Worm (Caenorhabditis elegans) whole organism, young adult: ENCODE results near the gene cpr-6.

Experiments used
- B0019.2 ChIP-seq: fragments of 200-800 bp; sonication (Bioruptor generic); conservative IDR thresholded peaks from 2 replicates; pipeline ENCODE4 v1.3.6; 2022; ENCODE audit warnings: missing genetic modification reagents, missing genetic modification characterization, missing compliant biosample characterization
- B0035.1 ChIP-seq: sonication (generic microtip); optimal IDR thresholded peaks from 2 replicates; lab custom pipeline; 2016; ENCODE audit warnings: missing genetic modification characterization, mild to moderate bottlenecking, missing compliant biosample characterization, missing genotype, missing genetic modification reagents
- F10E7.11 ChIP-seq: sonication (generic microtip); optimal IDR thresholded peaks from 2 replicates; lab custom pipeline; 2017; ENCODE audit warnings: mild to moderate bottlenecking, missing genetic modification characterization, moderate library complexity, missing compliant biosample characterization
- F22D6.2 ChIP-seq: sonication (generic microtip); optimal IDR thresholded peaks from 2 replicates; lab custom pipeline; 2016; ENCODE audit warnings: mild to moderate bottlenecking, missing genetic modification characterization, missing compliant biosample characterization
- F52B5.7 ChIP-seq: sonication (generic microtip); optimal IDR thresholded peaks from 2 replicates; lab custom pipeline; 2016; ENCODE audit warnings: mild to moderate bottlenecking, missing genetic modification characterization, missing compliant biosample characterization
- F55B11.4 ChIP-seq: sonication (generic microtip); optimal IDR thresholded peaks from 2 replicates; lab custom pipeline; 2016; ENCODE audit warnings: missing compliant biosample characterization, missing genetic modification characterization, borderline replicate concordance; ENCODE audit not compliant: insufficient read depth
- T07F8.4 ChIP-seq: sonication (generic microtip); optimal IDR thresholded peaks from 2 replicates; lab custom pipeline; 2016; ENCODE audit warnings: mild to moderate bottlenecking, missing genetic modification characterization, moderate library complexity, missing compliant biosample characterization
- Y67H2A.10 ChIP-seq: fragments of 200-800 bp; sonication (Bioruptor generic); conservative IDR thresholded peaks from 2 replicates; pipeline ENCODE4 v1.3.6; 2022; ENCODE audit warnings: missing genetic modification reagents, missing genetic modification characterization, missing compliant biosample characterization
- ZK185.1 ChIP-seq: sonication (generic microtip); optimal IDR thresholded peaks from 2 replicates; lab custom pipeline; 2016; ENCODE audit warnings: mild to moderate bottlenecking, missing genetic modification characterization, missing compliant biosample characterization; ENCODE audit not compliant: poor library complexity, severe bottlenecking
- aptf-3 ChIP-seq: fragments of 200-800 bp; sonication (Bioruptor generic); IDR thresholded peaks from 2 replicates; pipeline ENCODE4 v1.3.6; 2022; ENCODE audit warnings: missing genetic modification characterization, missing compliant biosample characterization
- attf-6 ChIP-seq: fragments of 200-800 bp; sonication (Bioruptor generic); IDR thresholded peaks from 2 replicates; pipeline ENCODE4 v1.3.6; 2022; ENCODE audit warnings: missing genetic modification reagents, missing genetic modification characterization, missing compliant biosample characterization
- ccch-3 ChIP-seq: fragments of 200-800 bp; sonication (Bioruptor generic); optimal IDR thresholded peaks from 2 replicates; lab custom pipeline; 2018; ENCODE audit warnings: mild to moderate bottlenecking, missing genetic modification characterization, missing compliant biosample characterization
- cebp-1 ChIP-seq, 2 experiments: fragments of 200-800 bp in 1 of 2; sonication (Bioruptor generic) in 1 of 2; sonication (generic microtip) in 1 of 2; IDR thresholded peaks in 1 of 2; optimal IDR thresholded peaks in 1 of 2; 2 replicates each; pipeline versions ENCODE4 v1.3.6 to Lab custom; 2017 to 2022; ENCODE audit warnings: missing compliant biosample characterization in 2 of 2, missing genetic modification characterization in 2 of 2, mild to moderate bottlenecking in 1 of 2, missing genetic modification reagents in 1 of 2, moderate library complexity in 1 of 2
- cebp-2 ChIP-seq: fragments of 200-800 bp; sonication (Bioruptor generic); IDR thresholded peaks from 2 replicates; pipeline ENCODE4 v1.3.6; 2022; ENCODE audit warnings: missing genetic modification characterization, missing compliant biosample characterization
- ceh-100 ChIP-seq: fragments of 200-800 bp; sonication (Bioruptor generic); IDR thresholded peaks from 2 replicates; pipeline ENCODE4 v1.3.6; 2022; ENCODE audit warnings: missing genetic modification reagents, missing genetic modification characterization, missing compliant biosample characterization
- die-1 ChIP-seq: sonication (generic microtip); optimal IDR thresholded peaks from 2 replicates; lab custom pipeline; 2016; ENCODE audit warnings: missing genotype, mild to moderate bottlenecking, missing genetic modification characterization, missing compliant biosample characterization
- dox-1 ChIP-seq: fragments of 200-800 bp; sonication (Bioruptor generic); IDR thresholded peaks from 2 replicates; pipeline ENCODE4 v1.3.6; 2022; ENCODE audit warnings: missing genetic modification reagents, missing genetic modification characterization, missing compliant biosample characterization
- ets-4 ChIP-seq: fragments of 200-800 bp; sonication (Bioruptor generic); optimal IDR thresholded peaks from 2 replicates; lab custom pipeline; 2018; ENCODE audit warnings: mild to moderate bottlenecking, missing genetic modification characterization, missing compliant biosample characterization
- gei-17 ChIP-seq: fragments of 200-800 bp; sonication (Bioruptor generic); optimal IDR thresholded peaks from 2 replicates; lab custom pipeline; 2018; ENCODE audit warnings: mild to moderate bottlenecking, missing genetic modification characterization, missing compliant biosample characterization
- hlh-12 ChIP-seq: sonication (generic microtip); optimal IDR thresholded peaks from 2 replicates; lab custom pipeline; 2016; ENCODE audit warnings: missing genetic modification characterization, missing compliant biosample characterization
- hlh-26 ChIP-seq: fragments of 200-800 bp; sonication (Bioruptor generic); conservative IDR thresholded peaks from 2 replicates; pipeline ENCODE4 v1.3.6; 2022; ENCODE audit warnings: missing genetic modification reagents, missing genetic modification characterization, missing compliant biosample characterization
- hmg-20 ChIP-seq: fragments of 200-800 bp; sonication (Bioruptor generic); IDR thresholded peaks from 2 replicates; pipeline ENCODE4 v1.3.6; 2022; ENCODE audit warnings: missing genetic modification reagents, missing genetic modification characterization, missing compliant biosample characterization
- hsf-1 ChIP-seq: fragments of 200-800 bp; sonication (Bioruptor generic); IDR thresholded peaks from 2 replicates; pipeline ENCODE4 v1.3.6; 2022; ENCODE audit warnings: missing genetic modification reagents, missing genetic modification characterization, missing compliant biosample characterization
- lin-26 ChIP-seq: fragments of 200-800 bp; sonication (Bioruptor generic); IDR thresholded peaks from 2 replicates; pipeline ENCODE4 v1.3.6; 2022; ENCODE audit warnings: missing genetic modification reagents, missing genetic modification characterization, missing compliant biosample characterization
- madf-6 ChIP-seq: fragments of 200-800 bp; sonication (Bioruptor generic); IDR thresholded peaks from 2 replicates; pipeline ENCODE4 v1.3.6; 2022; ENCODE audit warnings: missing genetic modification reagents, missing genetic modification characterization, missing compliant biosample characterization
- madf-8 ChIP-seq: fragments of 200-800 bp; sonication (Bioruptor generic); conservative IDR thresholded peaks from 2 replicates; pipeline ENCODE4 v1.3.6; 2022; ENCODE audit warnings: missing genetic modification reagents, missing genetic modification characterization, missing compliant biosample characterization
- mel-28 ChIP-seq: sonication (generic microtip); optimal IDR thresholded peaks from 2 replicates; lab custom pipeline; 2016; ENCODE audit warnings: borderline replicate concordance, mild to moderate bottlenecking, missing genetic modification characterization, missing compliant biosample characterization
- mxl-1 ChIP-seq: sonication (generic microtip); optimal IDR thresholded peaks from 2 replicates; lab custom pipeline; 2016; ENCODE audit warnings: missing genetic modification characterization, missing compliant biosample characterization
- nhr-90 ChIP-seq: sonication (generic microtip); optimal IDR thresholded peaks from 2 replicates; lab custom pipeline; 2016; ENCODE audit warnings: missing genotype, mild to moderate bottlenecking, missing genetic modification characterization, missing compliant biosample characterization
- pha-4 ChIP-seq: fragments of 150-350 bp; sonication (generic microtip); optimal IDR thresholded peaks from 2 replicates; lab custom pipeline; 2014; ENCODE audit warnings: missing biosample characterization, missing genetic modification reagents, missing genetic modification characterization
- rcor-1 ChIP-seq: fragments of 200-800 bp; sonication (Bioruptor generic); IDR thresholded peaks from 2 replicates; pipeline ENCODE4 v1.3.6; 2022; ENCODE audit warnings: missing genetic modification reagents, missing genetic modification characterization, missing compliant biosample characterization
- rpc-1 ChIP-seq, 2 experiments: fragments of 150-350 bp in 1 of 2; sonication (generic microtip) in 1 of 2; optimal IDR thresholded peaks; 2 replicates each; lab custom pipeline; 2014 to 2018; ENCODE audit warnings: missing biosample characterization in 1 of 2, missing genetic modification characterization in 1 of 2, missing genetic modification reagents in 1 of 2, missing genotype in 1 of 2
- snpc-1.1 ChIP-seq: sonication (generic microtip); optimal IDR thresholded peaks from 2 replicates; lab custom pipeline; 2017; ENCODE audit warnings: missing genetic modification characterization, mild to moderate bottlenecking, missing compliant biosample characterization, antibody characterized with exemption, moderate library complexity, missing genotype, missing genetic modification reagents; ENCODE audit not compliant: insufficient read depth
- snpc-4 ChIP-seq, 5 experiments: fragments of 150-350 bp in 1 of 5; sonication (generic microtip) in 4 of 5; optimal IDR thresholded peaks; 2 replicates each; lab custom pipeline; 2014 to 2018; ENCODE audit warnings: missing genetic modification characterization in 5 of 5, missing biosample characterization in 3 of 5, antibody characterized with exemption in 2 of 5, mild to moderate bottlenecking in 2 of 5, missing compliant biosample characterization in 2 of 5, missing genotype in 2 of 5, moderate library complexity in 2 of 5, missing genetic modification reagents in 1 of 5
- tbx-9 ChIP-seq: sonication (generic microtip); optimal IDR thresholded peaks from 2 replicates; lab custom pipeline; 2016; ENCODE audit warnings: borderline replicate concordance, missing genetic modification characterization, inconsistent platforms, missing compliant biosample characterization
- unc-130 ChIP-seq: sonication (generic microtip); optimal IDR thresholded peaks from 2 replicates; lab custom pipeline; 2016; ENCODE audit warnings: missing genetic modification reagents, missing genetic modification characterization, missing compliant biosample characterization
- zfh-2 ChIP-seq: fragments of 200-800 bp; sonication (Bioruptor generic); conservative IDR thresholded peaks from 2 replicates; pipeline ENCODE4 v1.3.6; 2022; ENCODE audit warnings: missing genetic modification reagents, missing genetic modification characterization, missing compliant biosample characterization
- ztf-18 ChIP-seq: sonication (generic microtip); optimal IDR thresholded peaks from 2 replicates; lab custom pipeline; 2016; ENCODE audit warnings: missing genotype, mild to moderate bottlenecking, missing genetic modification characterization, missing compliant biosample characterization
- ztf-22 ChIP-seq: fragments of 200-800 bp; sonication (Bioruptor generic); optimal IDR thresholded peaks from 2 replicates; lab custom pipeline; 2018; ENCODE audit warnings: mild to moderate bottlenecking, missing genetic modification characterization, moderate library complexity, missing compliant biosample characterization
- ztf-6 ChIP-seq: fragments of 200-800 bp; sonication (Bioruptor generic); IDR thresholded peaks from 2 replicates; pipeline ENCODE4 v1.3.6; 2022; ENCODE audit warnings: missing genetic modification reagents, missing genetic modification characterization, missing compliant biosample characterization

cpr-6 gene

ce11 chrX:6609251-6609650 lies 2.2 kb downstream of the cpr-6 start (continued):
- no peak for TF ChIP-seq T07F8.4 (tag; lab: Kevin White, UChicago)
- TF ChIP-seq ZK185.1 = peak; percentile 33
- 0 out of 2 replicates have a peak, but pooled peaks have one; percentile 54 for TF ChIP-seq hmg-20

ce11 chrX:6609717-6610116 lies 2.7 kb downstream of the cpr-6 start, which contains the start of gene C25B8.8:
Gene C25B8.8, plus strand, starts transcription at chrX:6610017.
- TF ChIP-seq cebp-1 (GFP tag; IDR thresholded peaks at IDR 0.05; lab: Robert Waterston, UW) = no peak
- TF ChIP-seq cebp-1 (tag; optimal IDR thresholded peaks at IDR 0.05; lab: Kevin White, UChicago) = no peak
- TF ChIP-seq zfh-2 (GFP tag; lab: Robert Waterston, UW) = no peak
- no peak for TF ChIP-seq pha-4 (tag; lab: Kevin White, UChicago)
- TF ChIP-seq ceh-100 (GFP tag; lab: Robert Waterston, UW) = no peak
- TF ChIP-seq ets-4 = no peak
- no peak for TF ChIP-seq Y67H2A.10
- TF ChIP-seq B0035.1 (tag; lab: Kevin White, UChicago) = no peak
- no peak for TF ChIP-seq gei-17 (GFP tag; lab: Kevin White, UChicago)
- no peak for TF ChIP-seq ztf-22 (GFP tag; lab: Kevin White, UChicago)
- no peak for TF ChIP-seq die-1 (tag; lab: Kevin White, UChicago)
- TF ChIP-seq snpc-1.1 (tag; lab: Kevin White, UChicago) = no peak
- TF ChIP-seq nhr-90 (tag; lab: Kevin White, UChicago) = no peak
- no peak for TF ChIP-seq rcor-1 (GFP tag; lab: Robert Waterston, UW)
- TF ChIP-seq, all 124 proteins: peak for 0

ce11 chrX:6613537-6613936 lies 6.5 kb downstream of the cpr-6 start:
- no peak for TF ChIP-seq madf-6 (GFP tag; lab: Robert Waterston, UW)
- TF ChIP-seq dox-1 (GFP tag; lab: Robert Waterston, UW) = 0 out of 2 replicates have a peak, but pooled peaks have one; percentile 17

ce11 chrX:6617622-6618021 lies 10.6 kb downstream of the cpr-6 start:
- TF ChIP-seq unc-130 (no peak), madf-6 (GFP tag; lab: Robert Waterston, UW) (no peak), ztf-22 (GFP tag; lab: Kevin White, UChicago) (no peak), aptf-3 (GFP tag; lab: Robert Waterston, UW) (no peak), attf-6 (GFP tag; lab: Robert Waterston, UW) (no peak), ztf-6 (GFP tag; lab: Robert Waterston, UW) (no peak), mxl-1 (tag; lab: Kevin White, UChicago) (no peak), rpc-1 (optimal IDR thresholded peaks at IDR 0.05; lab: Kevin White, UChicago) (no peak), rpc-1 (tag; optimal IDR thresholded peaks at IDR 0.05; lab: Kevin White, UChicago) (no peak)

ce11 chrX:6618712-6619111 lies 11.7 kb downstream of the cpr-6 start, which contains the start of gene kqt-1:
Gene kqt-1, plus strand, starts transcription at chrX:6619012.
- no peak for TF ChIP-seq ztf-18 (tag; lab: Kevin White, UChicago)
- TF ChIP-seq lin-26 (GFP tag; lab: Robert Waterston, UW) = no peak
- no peak for TF ChIP-seq madf-6 (GFP tag; lab: Robert Waterston, UW)
- no peak for TF ChIP-seq hsf-1 (GFP tag; lab: Robert Waterston, UW)
- TF ChIP-seq F55B11.4 (tag; lab: Kevin White, UChicago) = no peak
- no peak for TF ChIP-seq F52B5.7 (tag; lab: Kevin White, UChicago)
- TF ChIP-seq mel-28 = no peak
- TF ChIP-seq hlh-12 (tag; lab: Kevin White, UChicago) = no peak
- no peak for TF ChIP-seq snpc-1.1 (tag; lab: Kevin White, UChicago)
- TF ChIP-seq F22D6.2 (tag; lab: Kevin White, UChicago) = no peak
- TF ChIP-seq madf-8 (GFP tag; lab: Robert Waterston, UW) = no peak
- TF ChIP-seq B0019.2 (GFP tag; lab: Robert Waterston, UW) = no peak
- TF ChIP-seq cebp-2 = no peak
- no peak for TF ChIP-seq F10E7.11
- TF ChIP-seq ccch-3 = no peak
- TF ChIP-seq hlh-26 (GFP tag; lab: Robert Waterston, UW) = no peak
- no peak for TF ChIP-seq tbx-9 (tag; lab: Kevin White, UChicago)
- TF ChIP-seq snpc-4 (GFP tag; optimal IDR thresholded peaks at IDR 0.05; lab: Kevin White, UChicago) = no peak
- TF ChIP-seq snpc-4 (tag; optimal IDR thresholded peaks at IDR 0.05; lab: Kevin White, UChicago) = no peak
